Worm (Caenorhabditis elegans) whole organism, late embryonic: ENCODE measurements around the gene chup-1.

Experiments used
- C38D4.7 ChIP-seq: fragments of 200-800 bp; sonication (Bioruptor generic); optimal IDR thresholded peaks from 2 replicates; lab custom pipeline; 2018; ENCODE audit warnings: mild to moderate bottlenecking, missing genetic modification characterization, moderate library complexity, missing compliant biosample characterization
- F13H6.1 ChIP-seq: sonication (generic microtip); optimal IDR thresholded peaks from 2 replicates; lab custom pipeline; 2016; ENCODE audit warnings: missing genetic modification characterization, missing compliant biosample characterization
- K02D7.2 ChIP-seq: sonication (generic microtip); optimal IDR thresholded peaks from 2 replicates; lab custom pipeline; 2017; ENCODE audit warnings: mild to moderate bottlenecking, missing genetic modification characterization, missing compliant biosample characterization
- T23F11.4 ChIP-seq: fragments of 200-800 bp; sonication (Bioruptor generic); optimal IDR thresholded peaks from 2 replicates; lab custom pipeline; 2018; ENCODE audit warnings: mild to moderate bottlenecking, missing genetic modification characterization, missing compliant biosample characterization
- ceh-18 ChIP-seq: sonication (generic microtip); optimal IDR thresholded peaks from 2 replicates; lab custom pipeline; 2016; ENCODE audit warnings: missing genetic modification characterization, missing compliant biosample characterization
- ceh-19 ChIP-seq: fragments of 200-800 bp; sonication (Bioruptor generic); optimal IDR thresholded peaks from 2 replicates; lab custom pipeline; 2018; ENCODE audit warnings: mild to moderate bottlenecking, missing genetic modification characterization, missing compliant biosample characterization
- ceh-2 ChIP-seq: sonication (generic microtip); optimal IDR thresholded peaks from 2 replicates; lab custom pipeline; 2016; ENCODE audit warnings: missing genotype, missing genetic modification characterization, missing compliant biosample characterization
- ceh-24 ChIP-seq: sonication (generic microtip); optimal IDR thresholded peaks from 2 replicates; lab custom pipeline; 2016; ENCODE audit warnings: mild to moderate bottlenecking, missing genetic modification characterization, missing compliant biosample characterization
- ceh-31 ChIP-seq: sonication (generic microtip); optimal IDR thresholded peaks from 2 replicates; lab custom pipeline; 2016; ENCODE audit warnings: missing genetic modification characterization, missing compliant biosample characterization
- ceh-34 ChIP-seq: sonication (generic microtip); optimal IDR thresholded peaks from 2 replicates; lab custom pipeline; 2016; ENCODE audit warnings: mild to moderate bottlenecking, missing genetic modification characterization, missing compliant biosample characterization
- ceh-45 ChIP-seq: fragments of 200-800 bp; sonication (Bioruptor generic); IDR thresholded peaks from 2 replicates; pipeline ENCODE4 v1.3.6; 2022; ENCODE audit warnings: missing genetic modification reagents, missing genetic modification characterization, missing compliant biosample characterization
- ceh-6 ChIP-seq: fragments of 200-800 bp; sonication (Bioruptor generic); optimal IDR thresholded peaks from 2 replicates; lab custom pipeline; 2018; ENCODE audit warnings: mild to moderate bottlenecking, missing genetic modification characterization, missing compliant biosample characterization
- che-1 ChIP-seq: sonication (generic microtip); optimal IDR thresholded peaks from 2 replicates; lab custom pipeline; 2016; ENCODE audit warnings: mild to moderate bottlenecking, missing genetic modification characterization, missing compliant biosample characterization
- elt-2 ChIP-seq: sonication (generic microtip); optimal IDR thresholded peaks from 2 replicates; lab custom pipeline; 2016; ENCODE audit warnings: missing genetic modification reagents, missing genetic modification characterization, missing compliant biosample characterization
- elt-4 ChIP-seq: sonication (generic microtip); optimal IDR thresholded peaks from 2 replicates; lab custom pipeline; 2016; ENCODE audit warnings: missing genetic modification characterization, missing compliant biosample characterization
- eyg-1 ChIP-seq: sonication (generic microtip); optimal IDR thresholded peaks from 2 replicates; lab custom pipeline; 2016; ENCODE audit warnings: missing genotype, missing genetic modification characterization, missing compliant biosample characterization
- fkh-10 ChIP-seq: fragments of 150-350 bp; optimal IDR thresholded peaks from 2 replicates; lab custom pipeline; 2014; ENCODE audit warnings: missing biosample characterization, missing genetic modification reagents, missing genetic modification characterization
- fkh-6 ChIP-seq: sonication (generic microtip); optimal IDR thresholded peaks from 2 replicates; lab custom pipeline; 2016; ENCODE audit warnings: missing genetic modification characterization, missing compliant biosample characterization
- gmeb-2 ChIP-seq: sonication (generic microtip); optimal IDR thresholded peaks from 2 replicates; lab custom pipeline; 2016; ENCODE audit warnings: missing genetic modification characterization, inconsistent platforms, missing compliant biosample characterization
- lim-6 ChIP-seq: sonication (generic microtip); optimal IDR thresholded peaks from 2 replicates; lab custom pipeline; 2016; ENCODE audit warnings: missing genetic modification characterization, missing compliant biosample characterization
- lin-11 ChIP-seq: fragments of 200-800 bp; sonication (Bioruptor generic); optimal IDR thresholded peaks from 2 replicates; lab custom pipeline; 2018; ENCODE audit warnings: mild to moderate bottlenecking, missing genetic modification characterization, missing compliant biosample characterization
- madf-2 ChIP-seq: sonication (generic microtip); optimal IDR thresholded peaks from 2 replicates; lab custom pipeline; 2017; ENCODE audit warnings: missing genetic modification characterization, missing compliant biosample characterization
- mec-3 ChIP-seq: sonication (generic microtip); optimal IDR thresholded peaks from 2 replicates; lab custom pipeline; 2016; ENCODE audit warnings: borderline replicate concordance, missing genetic modification characterization, missing compliant biosample characterization
- nhr-232 ChIP-seq: sonication (generic microtip); optimal IDR thresholded peaks from 2 replicates; lab custom pipeline; 2016; ENCODE audit warnings: missing genetic modification characterization, missing compliant biosample characterization
- odd-2 ChIP-seq: sonication (generic microtip); optimal IDR thresholded peaks from 2 replicates; lab custom pipeline; 2017; ENCODE audit warnings: antibody characterized with exemption, mild to moderate bottlenecking, missing genetic modification characterization, missing compliant biosample characterization
- pag-3 ChIP-seq: sonication (generic microtip); optimal IDR thresholded peaks from 2 replicates; lab custom pipeline; 2016; ENCODE audit warnings: missing compliant biosample characterization, missing genetic modification characterization, borderline replicate concordance
- pha-4 ChIP-seq: fragments of 150-350 bp; optimal IDR thresholded peaks from 2 replicates; lab custom pipeline; 2018; ENCODE audit warnings: missing biosample characterization, missing genetic modification reagents, missing genetic modification characterization
- pqm-1 ChIP-seq: sonication (generic microtip); optimal IDR thresholded peaks from 2 replicates; lab custom pipeline; 2016; ENCODE audit warnings: missing genetic modification characterization, missing compliant biosample characterization
- pros-1 ChIP-seq: fragments of 150-350 bp; optimal IDR thresholded peaks from 2 replicates; lab custom pipeline; 2014; ENCODE audit warnings: missing biosample characterization, missing genetic modification reagents, missing genetic modification characterization
- ref-2 ChIP-seq: sonication (generic microtip); optimal IDR thresholded peaks from 2 replicates; lab custom pipeline; 2016; ENCODE audit warnings: missing genetic modification characterization, missing compliant biosample characterization
- sox-2 ChIP-seq: fragments of 200-800 bp; sonication (Bioruptor generic); IDR thresholded peaks from 2 replicates; pipeline ENCODE4 v1.3.6; 2022; ENCODE audit warnings: missing genetic modification reagents, missing genetic modification characterization, missing compliant biosample characterization
- sox-4 ChIP-seq: sonication (generic microtip); optimal IDR thresholded peaks from 2 replicates; lab custom pipeline; 2017; ENCODE audit warnings: mild to moderate bottlenecking, missing genetic modification characterization, inconsistent platforms, missing compliant biosample characterization
- tbx-7 ChIP-seq: sonication (generic microtip); optimal IDR thresholded peaks from 2 replicates; lab custom pipeline; 2016; ENCODE audit warnings: missing genotype, missing genetic modification characterization, missing compliant biosample characterization
- unc-42 ChIP-seq: sonication (generic microtip); optimal IDR thresholded peaks from 2 replicates; lab custom pipeline; 2016; ENCODE audit warnings: missing genotype, missing genetic modification characterization, missing compliant biosample characterization
- unc-86 ChIP-seq: sonication (generic microtip); optimal IDR thresholded peaks from 2 replicates; lab custom pipeline; 2016; ENCODE audit warnings: missing genetic modification characterization, missing compliant biosample characterization

chup-1 gene

ce11 chrX:8811916-8812315 is 20.0 kb downstream of the chup-1 start, which contains the start of gene cnnm-2:
cnnm-2 (plus strand) TSS chrX:8812105.
- TF ChIP-seq elt-2 (tag; lab: Kevin White, UChicago): peak; percentile 86
- no peak for TF ChIP-seq lin-11 (tag; lab: Kevin White, UChicago)

- TF ChIP-seq ceh-34 (peak; percentile 27), ceh-6 (GFP tag; lab: Kevin White, UChicago) (peak; percentile 48), nhr-232 (tag; lab: Kevin White, UChicago) (no peak), pha-4 (tag; lab: Kevin White, UChicago) (no peak), C38D4.7 (GFP tag; lab: Kevin White, UChicago) (peak; percentile 11), elt-2 (tag; lab: Kevin White, UChicago) (peak; percentile 66), odd-2 (tag; lab: Kevin White, UChicago) (no peak), pag-3 (tag; lab: Kevin White, UChicago) (no peak), K02D7.2 (tag; lab: Kevin White, UChicago) (no peak), lim-6 (tag; lab: Kevin White, UChicago) (no peak), ceh-2 (no peak), T23F11.4 (GFP tag; lab: Kevin White, UChicago) (no peak), che-1 (tag; lab: Kevin White, UChicago) (peak; percentile 54), sox-4 (tag; lab: Kevin White, UChicago) (peak; percentile 26), ceh-18 (tag; lab: Kevin White, UChicago) (no peak), ref-2 (tag; lab: Kevin White, UChicago) (peak; percentile 29), sox-2 (GFP tag; lab: Robert Waterston, UW) (no peak), madf-2 (tag; lab: Kevin White, UChicago) (no peak), gmeb-2 (tag; lab: Kevin White, UChicago) (peak; percentile 33), ceh-45 (GFP tag; lab: Robert Waterston, UW) (no peak), fkh-10 (no peak), pqm-1 (tag; lab: Kevin White, UChicago) (no peak), pros-1 (no peak), fkh-6 (peak; percentile 3)
Measured at ce11 chrX:8817929-8818328, 26.0 kb downstream of the chup-1 start.

ce11 chrX:8819815-8820415 is 28.0 kb downstream of the chup-1 start:
- TF ChIP-seq ceh-34: no peak
- no peak for TF ChIP-seq F13H6.1 (tag; lab: Kevin White, UChicago)
- TF ChIP-seq, all 69 proteins: peak for 0

ce11 chrX:8820643-8821042 is 28.7 kb downstream of the chup-1 start:
- TF ChIP-seq ceh-31: no peak
- no peak for TF ChIP-seq mec-3 (tag; lab: Kevin White, UChicago)
- TF ChIP-seq unc-86: no peak
- no peak for TF ChIP-seq ceh-45 (GFP tag; lab: Robert Waterston, UW)
- no peak for TF ChIP-seq gmeb-2 (tag; lab: Kevin White, UChicago)
- TF ChIP-seq ceh-19 (GFP tag; lab: Kevin White, UChicago): no peak
- TF ChIP-seq unc-42: no peak
- TF ChIP-seq eyg-1 (tag; lab: Kevin White, UChicago): no peak
- TF ChIP-seq tbx-7 (tag; lab: Kevin White, UChicago): no peak
- no peak for TF ChIP-seq T23F11.4 (GFP tag; lab: Kevin White, UChicago)
- TF ChIP-seq ceh-24 (tag; lab: Kevin White, UChicago): no peak
- TF ChIP-seq elt-4 (tag; lab: Kevin White, UChicago): no peak
- TF ChIP-seq fkh-10: no peak
- no peak for TF ChIP-seq ceh-2
